Worm (Caenorhabditis elegans): ENCODE data around the gene srbc-61.

DNA sequence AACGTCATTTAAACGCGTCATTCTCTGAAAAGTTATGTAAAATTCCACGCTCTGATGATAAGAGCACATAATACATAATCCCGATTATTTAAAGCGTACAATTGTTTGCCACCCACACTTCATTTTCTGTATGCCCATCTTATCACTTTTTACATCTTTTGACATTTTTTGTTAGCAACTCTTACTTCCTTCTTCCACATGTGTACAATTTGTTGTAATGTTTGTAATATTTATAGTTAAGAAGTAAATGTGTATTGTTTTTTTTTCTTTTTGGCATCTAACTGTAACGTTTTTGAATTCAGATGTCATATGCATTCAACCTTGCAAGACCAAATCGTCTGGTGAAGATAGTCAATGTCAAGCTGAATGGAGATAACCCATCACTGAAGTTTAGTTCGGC is 44.1 kb downstream of the srbc-61 start, which contains the start of gene fbxa-136:
- TF ChIP-seq W03F9.2 (tag; optimal IDR thresholded peaks at IDR 0.05) (no peak), dao-5 (tag; optimal IDR thresholded peaks at IDR 0.05) (no peak), him-1 (tag; optimal IDR thresholded peaks at IDR 0.05) (no peak)
